Worm (Caenorhabditis elegans): ENCODE results near the gene ech-4.

DNA sequence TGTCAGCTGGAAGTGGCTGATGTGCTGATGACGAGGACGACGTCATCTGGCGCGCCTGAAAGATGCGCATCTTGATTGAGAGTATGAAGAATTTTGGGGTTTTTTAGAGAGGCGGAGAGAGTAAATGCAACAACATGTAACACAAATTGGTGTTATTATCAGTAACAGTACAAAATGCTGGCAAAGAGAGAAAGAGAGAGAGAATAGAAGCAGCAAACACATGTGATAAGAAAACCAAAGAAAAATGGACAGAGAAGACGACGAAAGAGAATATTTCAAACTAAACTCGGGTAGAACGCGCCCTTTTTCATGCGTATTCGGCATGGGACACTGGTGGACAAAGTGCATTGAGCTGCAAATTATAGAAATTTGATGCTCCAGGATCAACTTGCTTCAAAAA, 40.0 kb downstream of the ech-4 start, which contains the start of gene M106.3:
- no peak for TF ChIP-seq nhr-84 (tag; optimal IDR thresholded peaks at IDR 0.05)
- no peak for TF ChIP-seq egl-13 (tag; optimal IDR thresholded peaks at IDR 0.05)
- TF ChIP-seq ama-1 (optimal IDR thresholded peaks at IDR 0.05): no peak
- no peak for TF ChIP-seq dpl-1 (GFP tag; optimal IDR thresholded peaks at IDR 0.05)
- TF ChIP-seq blmp-1 (tag; optimal IDR thresholded peaks at IDR 0.05): no peak
- no peak for TF ChIP-seq nhr-11 (tag; optimal IDR thresholded peaks at IDR 0.05)
- no peak for TF ChIP-seq lir-3 (tag; optimal IDR thresholded peaks at IDR 0.05; ENCODE audit: poor library complexity)
- no peak for TF ChIP-seq nhr-77 (tag; optimal IDR thresholded peaks at IDR 0.05)
- no peak for TF ChIP-seq skn-1 (tag; optimal IDR thresholded peaks at IDR 0.05)
- TF ChIP-seq hlh-4 (tag; optimal IDR thresholded peaks at IDR 0.05): no peak
- TF ChIP-seq C04F5.9 (tag; optimal IDR thresholded peaks at IDR 0.05): no peak
- TF ChIP-seq nhr-20 (tag; optimal IDR thresholded peaks at IDR 0.05): peak; percentile 30
